Fruit fly (Drosophila melanogaster): ENCODE data around the gene Hsp60A.

The Hsp60A gene

DNA sequence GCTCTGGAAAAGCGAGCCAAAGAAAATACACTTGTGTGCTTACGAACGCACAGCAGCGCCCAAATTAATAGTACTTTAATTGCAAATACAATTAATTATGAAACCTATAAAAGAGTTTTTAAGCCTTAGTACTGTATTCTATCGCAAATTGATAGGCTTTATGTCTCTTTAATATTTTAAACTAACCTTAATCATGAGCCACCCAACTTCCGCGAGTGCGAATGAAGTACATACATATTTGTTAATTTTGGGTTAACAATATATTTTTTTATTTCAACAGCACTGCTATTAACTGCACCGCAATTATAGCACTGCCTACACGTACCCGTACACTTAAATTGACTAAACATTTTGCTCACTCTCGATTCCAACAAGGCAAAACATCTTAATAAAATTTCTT, 27.0 kb upstream of the Hsp60A start (continued):
- TF ChIP-seq CG10209 (GFP tag; optimal IDR thresholded peaks at IDR 0.05), result peak; percentile 49
- no peak for TF ChIP-seq CG18011 (GFP tag; optimal IDR thresholded peaks at IDR 0.05)
- TF ChIP-seq CG2129 (GFP tag; IDR thresholded peaks at IDR 0.05; ENCODE audit: partially characterized antibody), result no peak
- no peak for TF ChIP-seq CG13123 (GFP tag; optimal IDR thresholded peaks at IDR 0.05)
- TF ChIP-seq unpg (GFP tag; optimal IDR thresholded peaks at IDR 0.05), result no peak
- TF ChIP-seq Ptx1 (GFP tag; IDR thresholded peaks at IDR 0.05), result peak; percentile 58
- TF ChIP-seq Hey (tag; optimal IDR thresholded peaks at IDR 0.05), result no peak
- TF ChIP-seq HmgZ (tag; optimal IDR thresholded peaks at IDR 0.05), result peak; percentile 14
- no peak for TF ChIP-seq CG10462 (GFP tag; optimal IDR thresholded peaks at IDR 0.05)
- peak; percentile 70 for TF ChIP-seq dysf (GFP tag; IDR thresholded peaks at IDR 0.05)
- no peak for TF ChIP-seq grn (GFP tag; optimal IDR thresholded peaks at IDR 0.05)
- peak; percentile 27 for TF ChIP-seq HHEX (GFP tag; optimal IDR thresholded peaks at IDR 0.05)
- TF ChIP-seq repo (GFP tag; optimal IDR thresholded peaks at IDR 0.05), result no peak
- no peak for TF ChIP-seq HLH4C (GFP tag; IDR thresholded peaks at IDR 0.05; ENCODE audit: partially characterized antibody)
- no peak for TF ChIP-seq emc (GFP tag; optimal IDR thresholded peaks at IDR 0.05)
- TF ChIP-seq HLH54F (GFP tag; optimal IDR thresholded peaks at IDR 0.05), result no peak
- TF ChIP-seq zen2 (GFP tag; IDR thresholded peaks at IDR 0.05; ENCODE audit: partially characterized antibody), result no peak
- TF ChIP-seq CG10147 (GFP tag; optimal IDR thresholded peaks at IDR 0.05), result no peak
- TF ChIP-seq CG6791 (GFP tag; IDR thresholded peaks at IDR 0.05; ENCODE audit: partially characterized antibody), result no peak
- TF ChIP-seq Oaz (GFP tag; IDR thresholded peaks at IDR 0.05), result no peak
- TF ChIP-seq cwo (GFP tag; optimal IDR thresholded peaks at IDR 0.05), result peak; percentile 40
- TF ChIP-seq Xbp1 (GFP tag; optimal IDR thresholded peaks at IDR 0.05), result peak; percentile 41
- peak; percentile 1 for TF ChIP-seq CG4424 (GFP tag; optimal IDR thresholded peaks at IDR 0.05)
- TF ChIP-seq CG32772 (GFP tag; IDR thresholded peaks at IDR 0.05), result no peak
- no peak for TF ChIP-seq CG12942 (GFP tag; optimal IDR thresholded peaks at IDR 0.05)
- no peak for TF ChIP-seq gsb-n (tag; optimal IDR thresholded peaks at IDR 0.05)
- peak; percentile 57 for TF ChIP-seq slbo (GFP tag; IDR thresholded peaks at IDR 0.05)
- no peak for TF ChIP-seq CG2202 (tag; optimal IDR thresholded peaks at IDR 0.05)
- no peak for TF ChIP-seq CG7786 (GFP tag; optimal IDR thresholded peaks at IDR 0.05)
- no peak for TF ChIP-seq mirr (GFP tag; optimal IDR thresholded peaks at IDR 0.05)
- no peak for TF ChIP-seq CG34376 (GFP tag; optimal IDR thresholded peaks at IDR 0.05)
- no peak for TF ChIP-seq CG10543 (GFP tag; optimal IDR thresholded peaks at IDR 0.05)
- no peak for TF ChIP-seq NC2β (GFP tag; optimal IDR thresholded peaks at IDR 0.05)
- TF ChIP-seq CG1792 (GFP tag; optimal IDR thresholded peaks at IDR 0.05), result no peak
- TF ChIP-seq CG12071 (GFP tag; optimal IDR thresholded peaks at IDR 0.05), result peak; percentile 5
- no peak for TF ChIP-seq Eip74EF (GFP tag; optimal IDR thresholded peaks at IDR 0.05)
- TF ChIP-seq gcm2 (GFP tag; optimal IDR thresholded peaks at IDR 0.05), result no peak
- TF ChIP-seq Stat92E (GFP tag; optimal IDR thresholded peaks at IDR 0.05), result no peak
- 0 out of 2 replicates have a peak, but pooled peaks have one; percentile 33 for TF ChIP-seq CG4730 (GFP tag; IDR thresholded peaks at IDR 0.05)
- TF ChIP-seq Bgb (GFP tag; IDR thresholded peaks at IDR 0.05; ENCODE audit: partially characterized antibody), result no peak
- TF ChIP-seq CG11723 (GFP tag; optimal IDR thresholded peaks at IDR 0.05), result no peak
- no peak for TF ChIP-seq slp2 (GFP tag; optimal IDR thresholded peaks at IDR 0.05)
- TF ChIP-seq pnt (GFP tag; optimal IDR thresholded peaks at IDR 0.05), result no peak
- no peak for TF ChIP-seq Lhr (GFP tag; optimal IDR thresholded peaks at IDR 0.05)
- peak; percentile 58 for TF ChIP-seq CG6689 (GFP tag; IDR thresholded peaks at IDR 0.05)
- TF ChIP-seq CG9215 (GFP tag; IDR thresholded peaks at IDR 0.05), result no peak; the same call in 1 of the 2 replicates
- TF ChIP-seq CG42726 (GFP tag; IDR thresholded peaks at IDR 0.05; ENCODE audit: partially characterized antibody), result no peak
- no peak for TF ChIP-seq sima (GFP tag; optimal IDR thresholded peaks at IDR 0.05)
- TF ChIP-seq CG3847 (GFP tag; IDR thresholded peaks at IDR 0.05), result 0 out of 2 replicates have a peak, but pooled peaks have one; percentile 16
- no peak for TF ChIP-seq kay (GFP tag; optimal IDR thresholded peaks at IDR 0.05)
